Worm (Caenorhabditis elegans) whole organism, mixed stage, embryonic: ENCODE data around the gene npr-15.
A peak's percentile ranks its signal among the peaks of the same experiment; 100 is the strongest.

Source experiments
- M03D4.4 ChIP-seq: sonication (generic microtip); optimal IDR thresholded peaks from 2 replicates; lab custom pipeline; 2017; ENCODE audit warnings: mild to moderate bottlenecking, missing genetic modification characterization, missing compliant biosample characterization
- blmp-1 ChIP-seq: fragments of 150-350 bp; optimal IDR thresholded peaks from 2 replicates; lab custom pipeline; 2014; ENCODE audit warnings: missing biosample characterization, missing genetic modification characterization
- ceh-43 ChIP-seq: fragments of 200-800 bp; sonication (Bioruptor generic); optimal IDR thresholded peaks from 2 replicates; lab custom pipeline; 2018; ENCODE audit warnings: mild to moderate bottlenecking, missing genetic modification characterization, moderate library complexity, missing compliant biosample characterization
- elt-1 ChIP-seq: sonication (generic microtip); optimal IDR thresholded peaks from 2 replicates; lab custom pipeline; 2017; ENCODE audit warnings: missing genetic modification characterization, mild to moderate bottlenecking, missing compliant biosample characterization, antibody characterized with exemption, moderate library complexity, borderline replicate concordance; ENCODE audit not compliant: insufficient read depth
- elt-3 ChIP-seq: fragments of 150-350 bp; optimal IDR thresholded peaks from 2 replicates; lab custom pipeline; 2014; ENCODE audit warnings: missing biosample characterization, missing genetic modification characterization
- mep-1 ChIP-seq: fragments of 150-350 bp; optimal IDR thresholded peaks from 2 replicates; lab custom pipeline; 2017; ENCODE audit warnings: missing biosample characterization, missing genetic modification reagents, missing genetic modification characterization, inconsistent platforms
- nhr-12 ChIP-seq: fragments of 150-350 bp; optimal IDR thresholded peaks from 2 replicates; lab custom pipeline; 2014; ENCODE audit warnings: missing biosample characterization, missing genetic modification characterization
- nhr-237 ChIP-seq: fragments of 150-350 bp; optimal IDR thresholded peaks from 2 replicates; lab custom pipeline; 2014; ENCODE audit warnings: missing biosample characterization, missing genetic modification characterization
- nhr-28 ChIP-seq: fragments of 150-350 bp; optimal IDR thresholded peaks from 2 replicates; lab custom pipeline; 2014; ENCODE audit warnings: missing biosample characterization, missing genetic modification characterization
- sptf-1 ChIP-seq: sonication (generic microtip); optimal IDR thresholded peaks from 2 replicates; lab custom pipeline; 2017; ENCODE audit warnings: mild to moderate bottlenecking, missing genetic modification characterization, moderate library complexity, missing compliant biosample characterization
- unc-39 ChIP-seq: fragments of 150-350 bp; optimal IDR thresholded peaks from 2 replicates; lab custom pipeline; 2014; ENCODE audit warnings: missing biosample characterization, missing genetic modification characterization
- unc-62 ChIP-seq: fragments of 150-350 bp; optimal IDR thresholded peaks from 2 replicates; lab custom pipeline; 2014; ENCODE audit warnings: missing biosample characterization, missing genetic modification reagents, missing genetic modification characterization
- ztf-11 ChIP-seq: fragments of 150-350 bp; optimal IDR thresholded peaks from 2 replicates; lab custom pipeline; 2014; ENCODE audit warnings: missing biosample characterization, missing genetic modification characterization

DNA sequence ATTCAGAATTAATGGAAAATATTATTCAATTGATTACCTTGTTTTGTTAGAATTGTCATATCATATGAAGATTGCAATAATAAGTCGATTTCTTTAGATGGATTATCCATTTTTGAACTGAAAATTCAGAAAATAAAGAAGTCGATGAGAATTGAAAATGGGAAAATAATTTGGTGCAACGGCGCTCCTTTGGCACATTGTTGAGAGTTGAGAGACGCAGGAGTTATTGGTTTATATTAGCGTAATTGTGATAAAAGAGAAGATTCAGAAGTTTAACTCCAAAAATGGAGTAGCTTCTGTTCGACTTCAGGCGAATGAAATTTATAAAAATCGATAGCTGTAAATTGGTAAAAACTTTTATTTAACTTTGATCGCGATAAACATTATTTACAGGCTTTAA, 25.1 kb upstream of the npr-15 start, which contains the start of gene C14B1.8:
- TF ChIP-seq nhr-237 (tag; lab: Kevin White, UChicago) (no peak), ceh-43 (no peak), unc-39 (tag; lab: Kevin White, UChicago) (no peak), sptf-1 (tag; lab: Kevin White, UChicago) (no peak), nhr-28 (tag; lab: Kevin White, UChicago) (no peak), unc-62 (no peak), elt-1 (tag; lab: Kevin White, UChicago) (no peak), blmp-1 (no peak), nhr-12 (tag; lab: Kevin White, UChicago) (no peak), elt-3 (no peak), M03D4.4 (tag; lab: Kevin White, UChicago) (no peak), mep-1 (tag; lab: Kevin White, UChicago) (peak; percentile 47), ztf-11 (tag; lab: Kevin White, UChicago) (no peak)
